Worm (Caenorhabditis elegans): Measurements from ENCODE around the gene lim-6.

- no peak for TF ChIP-seq tab-1 (GFP tag; IDR thresholded peaks at IDR 0.05)
- no peak for TF ChIP-seq T22C8.4 (GFP tag; IDR thresholded peaks at IDR 0.05)
These were observed 38.5 kb downstream of the lim-6 start for ce11 chrX:1110723-1111122.
